Worm (Caenorhabditis elegans): ENCODE results near the gene glt-3.

DNA sequence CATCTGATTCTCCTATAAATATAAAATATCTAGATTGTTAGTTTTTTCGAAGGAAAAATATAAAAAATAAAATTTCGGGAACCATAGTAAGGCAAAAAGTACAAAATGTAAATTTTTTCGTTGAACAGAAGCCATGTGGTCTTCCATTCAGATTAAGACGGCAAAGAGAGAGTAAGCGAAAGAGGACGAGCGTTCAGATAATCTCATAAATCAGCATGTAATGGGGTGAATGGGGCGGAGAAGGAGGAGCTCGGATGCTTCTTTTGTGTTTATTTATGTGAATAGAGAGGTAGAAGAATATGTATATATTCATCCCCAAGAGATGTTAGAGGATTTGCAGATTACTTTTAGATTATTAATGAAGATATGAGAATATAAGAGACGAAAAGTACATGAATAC is 44.3 kb downstream of the glt-3 start, which contains the start of gene pxf-1:
- TF ChIP-seq ceh-9 (tag; optimal IDR thresholded peaks at IDR 0.05) (no peak), K09A11.1 (tag; optimal IDR thresholded peaks at IDR 0.05; ENCODE audit: insufficient read depth) (no peak), pax-1 (tag; optimal IDR thresholded peaks at IDR 0.05) (no peak), nfya-1 (tag; optimal IDR thresholded peaks at IDR 0.05) (no peak), tbx-2 (tag; optimal IDR thresholded peaks at IDR 0.05) (no peak), pros-1 (tag; optimal IDR thresholded peaks at IDR 0.05) (no peak), ceh-14 (tag; optimal IDR thresholded peaks at IDR 0.05) (no peak), F13H6.1 (tag; optimal IDR thresholded peaks at IDR 0.05) (no peak), elt-4 (tag; optimal IDR thresholded peaks at IDR 0.05) (no peak), pha-4 (tag; optimal IDR thresholded peaks at IDR 0.05) (no peak)

All from whole organism, late embryonic.